Fruit fly (Drosophila melanogaster): ENCODE results near the gene CG14252.
A peak's percentile ranks its signal among the peaks of the same experiment; 100 is the strongest.

The CG14252 gene

DNA sequence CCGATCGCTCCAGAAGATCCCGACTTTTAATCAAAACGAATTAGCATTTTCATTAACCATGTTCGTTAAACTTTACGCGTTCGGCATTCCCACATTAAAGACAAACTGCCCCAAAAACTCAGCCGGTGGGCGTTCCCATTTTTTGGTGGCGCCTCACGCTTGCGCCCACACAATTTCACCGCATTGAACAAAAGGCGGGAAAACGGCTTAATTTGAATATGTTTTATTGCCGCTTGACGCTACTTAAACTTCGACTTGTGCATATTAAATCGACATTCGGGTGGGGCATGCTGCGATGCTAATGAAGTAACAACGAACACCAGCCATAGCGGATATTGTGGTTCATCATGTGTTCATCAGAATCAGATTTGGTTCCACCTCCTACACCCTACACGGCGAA, 8.8 kb upstream of the CG14252 start:
- TF ChIP-seq CG8478 (optimal IDR thresholded peaks at IDR 0.05): no peak
- TF ChIP-seq CTCF (optimal IDR thresholded peaks at IDR 0.05): no peak

DNA sequence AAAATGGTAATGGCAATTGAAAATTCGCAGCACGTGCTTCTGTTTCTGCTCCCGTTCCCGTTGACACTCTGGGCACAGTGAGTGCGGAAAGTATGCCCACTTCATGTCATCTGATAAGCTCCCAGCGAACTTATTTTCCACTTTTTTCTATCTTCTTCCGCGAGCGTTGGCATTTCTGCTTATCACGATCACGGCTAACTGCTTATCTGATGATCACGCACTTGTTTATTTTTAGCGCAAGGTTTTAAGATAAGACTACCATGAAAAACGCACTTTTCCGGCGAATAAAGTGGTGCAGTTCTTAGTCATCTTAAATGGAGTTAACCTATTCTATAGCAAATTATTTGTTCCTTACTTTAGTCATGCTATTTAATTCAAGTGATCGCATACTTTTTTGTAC, 7.9 kb upstream of the CG14252 start:
- TF ChIP-seq CTCF (optimal IDR thresholded peaks at IDR 0.05): no peak
- no peak for TF ChIP-seq CG8478 (optimal IDR thresholded peaks at IDR 0.05)

DNA sequence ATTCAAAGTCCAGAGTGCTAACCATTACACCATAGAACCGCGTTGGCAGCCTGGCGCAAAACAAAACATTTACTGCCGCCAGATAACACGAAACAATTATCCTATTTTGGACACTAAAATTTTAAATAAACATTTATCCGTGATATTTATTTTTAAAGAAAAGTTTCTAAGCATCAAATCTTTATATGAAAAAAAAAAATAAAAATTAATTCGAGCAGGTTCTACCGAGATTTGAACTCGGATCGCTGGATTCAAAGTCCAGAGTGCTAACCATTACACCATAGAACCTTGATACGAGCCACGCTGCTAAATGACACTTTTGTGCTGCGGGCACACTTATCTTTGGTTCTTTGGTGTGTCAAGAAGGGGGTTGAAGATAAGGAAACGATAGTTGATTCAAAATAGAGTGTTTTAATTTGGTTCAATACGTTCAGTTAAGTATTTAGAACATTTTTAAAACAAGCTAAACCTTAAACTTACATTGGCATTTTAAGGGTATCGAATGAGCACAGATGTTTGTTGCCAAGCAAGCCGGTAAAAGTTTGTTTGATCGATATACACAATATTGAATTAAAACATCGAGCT, 2.1 kb downstream of the CG14252 start, which contains the start of gene Spag1:
Gene Spag1, plus strand, starts transcription at position 535 of the 585 bp plus-strand sequence.
- no peak for TF ChIP-seq CG8478 (optimal IDR thresholded peaks at IDR 0.05)
- TF ChIP-seq CTCF (optimal IDR thresholded peaks at IDR 0.05): no peak

DNA sequence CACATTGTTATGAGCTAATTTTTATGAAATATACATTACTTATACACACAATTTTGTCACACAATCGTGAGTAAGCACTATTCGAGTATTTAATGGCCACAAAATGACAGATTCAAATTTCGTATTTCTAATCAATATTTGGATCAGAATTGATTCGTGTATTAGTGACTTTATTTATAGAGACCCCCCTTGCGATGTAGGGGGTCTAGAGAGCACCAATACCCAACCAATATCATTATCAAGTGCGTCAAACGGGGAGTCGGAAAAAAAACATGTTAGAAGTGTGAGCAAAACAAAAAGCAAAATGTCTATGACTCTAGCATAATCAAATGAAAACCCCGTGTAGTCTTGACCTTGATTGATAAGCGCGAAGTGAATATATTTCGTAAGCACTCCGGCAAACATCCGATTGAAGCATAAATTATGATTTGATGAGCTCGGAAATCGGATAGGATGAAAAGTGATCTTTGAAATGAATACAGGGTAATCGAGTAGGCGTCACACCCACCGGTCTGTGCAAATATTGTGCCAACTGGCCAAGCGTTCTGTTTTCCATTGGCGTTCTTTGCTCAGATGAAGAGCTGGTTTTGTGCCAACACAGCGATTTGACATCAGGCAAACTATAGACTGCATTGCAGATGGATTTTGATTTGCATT, 7.0 kb downstream of the CG14252 start:
- TF ChIP-seq CG8478 (optimal IDR thresholded peaks at IDR 0.05): no peak
- no peak for TF ChIP-seq CTCF (optimal IDR thresholded peaks at IDR 0.05)

- TF ChIP-seq CG8478 (optimal IDR thresholded peaks at IDR 0.05): no peak
- TF ChIP-seq CTCF (optimal IDR thresholded peaks at IDR 0.05): no peak
These were observed 7.6 kb downstream of the CG14252 start for dm6 chr3R:26952857-26953477.

dm6 chr3R:26953478-26953874, 8.1 kb downstream of the CG14252 start:
- TF ChIP-seq CG8478 (optimal IDR thresholded peaks at IDR 0.05): no peak
- TF ChIP-seq CTCF (optimal IDR thresholded peaks at IDR 0.05): no peak

DNA sequence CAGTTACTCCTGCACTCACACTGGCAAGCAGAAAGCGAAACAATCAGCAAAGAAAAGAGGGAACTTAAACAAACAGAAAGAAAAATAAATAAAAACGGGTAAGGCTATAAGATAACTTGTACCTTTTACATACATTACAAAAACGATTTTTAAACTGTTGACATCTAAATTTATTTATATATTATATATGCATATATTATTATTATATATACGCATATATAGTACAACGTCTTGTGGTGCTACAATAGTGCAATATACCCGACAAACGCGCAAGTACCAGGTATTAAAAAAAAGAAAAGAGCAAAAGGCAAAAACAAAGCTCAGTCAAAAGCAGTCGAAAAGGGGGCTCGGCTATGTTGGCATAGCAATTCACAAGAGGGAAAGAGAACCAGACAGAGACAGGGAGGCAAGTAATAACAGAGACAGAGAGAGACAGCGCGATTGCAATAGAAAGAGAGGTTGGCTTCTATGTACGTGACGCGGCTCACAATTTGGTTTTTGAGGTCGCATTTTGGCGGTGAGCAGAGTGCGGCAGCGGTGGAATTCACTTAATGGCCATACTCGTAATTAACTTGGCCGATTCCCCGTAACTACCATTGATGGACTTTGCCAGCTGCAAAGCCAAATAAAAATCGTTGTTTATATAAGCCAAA, 8.8 kb downstream of the CG14252 start:
- TF ChIP-seq CTCF (optimal IDR thresholded peaks at IDR 0.05) (no peak), CG8478 (optimal IDR thresholded peaks at IDR 0.05) (no peak)

dm6 chr3R:26955527-26955926, 10.2 kb downstream of the CG14252 start:
- TF ChIP-seq CTCF (optimal IDR thresholded peaks at IDR 0.05) (no peak), CG8478 (optimal IDR thresholded peaks at IDR 0.05) (no peak)

DNA sequence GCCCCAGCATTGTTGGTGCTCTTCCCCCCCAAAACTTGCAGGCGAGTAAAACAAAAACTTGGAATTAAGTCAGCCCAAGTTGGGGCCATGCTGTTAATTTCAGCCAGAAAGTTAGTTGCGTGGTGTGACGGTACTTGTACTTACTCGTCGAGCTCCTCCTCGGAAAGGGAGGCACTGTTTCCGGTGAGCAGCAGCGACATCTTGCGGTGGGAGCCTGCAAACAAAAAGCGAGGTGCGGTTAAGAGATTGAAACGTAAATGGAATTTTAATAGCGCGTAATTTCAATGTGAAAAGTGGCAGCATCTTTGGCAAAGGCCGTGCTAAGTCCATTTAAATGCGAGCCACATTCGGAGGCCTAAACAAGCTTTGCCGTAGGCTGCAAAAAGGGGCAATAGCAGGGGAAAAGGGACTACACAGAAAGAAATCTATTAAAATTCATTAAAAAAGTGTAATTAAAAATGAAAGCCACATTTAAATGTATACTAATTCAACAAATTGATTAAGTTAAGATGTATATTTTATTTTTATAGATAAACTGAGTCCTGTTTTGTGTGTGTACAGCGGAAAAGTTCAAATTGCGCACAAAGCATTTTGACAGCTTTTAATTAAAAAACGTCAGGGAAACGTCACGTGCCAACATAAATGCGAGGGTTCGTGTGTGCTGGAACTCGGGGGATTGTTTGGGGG, 11.2 kb downstream of the CG14252 start:
- TF ChIP-seq CG8478 (optimal IDR thresholded peaks at IDR 0.05) (no peak), CTCF (optimal IDR thresholded peaks at IDR 0.05) (peak; percentile 82 to 83)

DNA sequence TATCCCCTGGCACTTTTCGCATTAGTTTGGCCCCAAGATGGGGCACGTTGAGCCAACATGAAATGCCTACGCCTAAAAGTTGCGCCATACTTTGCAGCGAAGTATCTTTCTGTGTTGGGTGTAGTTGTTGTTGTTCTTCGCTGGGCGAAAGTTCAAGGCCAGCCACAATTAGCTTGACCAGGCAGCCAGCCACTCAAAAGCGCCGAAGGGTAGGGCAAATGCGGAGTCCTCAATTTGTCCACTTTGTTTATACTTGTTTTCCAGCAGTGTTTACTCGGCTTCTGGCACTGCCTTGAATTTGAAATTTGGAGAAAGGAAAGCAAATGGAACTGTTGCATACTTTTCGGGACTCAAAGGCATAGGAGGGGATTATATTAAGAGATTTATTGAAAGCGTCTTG, 11.8 kb downstream of the CG14252 start:
- TF ChIP-seq CTCF (optimal IDR thresholded peaks at IDR 0.05) (no peak), CG8478 (optimal IDR thresholded peaks at IDR 0.05) (no peak)

DNA sequence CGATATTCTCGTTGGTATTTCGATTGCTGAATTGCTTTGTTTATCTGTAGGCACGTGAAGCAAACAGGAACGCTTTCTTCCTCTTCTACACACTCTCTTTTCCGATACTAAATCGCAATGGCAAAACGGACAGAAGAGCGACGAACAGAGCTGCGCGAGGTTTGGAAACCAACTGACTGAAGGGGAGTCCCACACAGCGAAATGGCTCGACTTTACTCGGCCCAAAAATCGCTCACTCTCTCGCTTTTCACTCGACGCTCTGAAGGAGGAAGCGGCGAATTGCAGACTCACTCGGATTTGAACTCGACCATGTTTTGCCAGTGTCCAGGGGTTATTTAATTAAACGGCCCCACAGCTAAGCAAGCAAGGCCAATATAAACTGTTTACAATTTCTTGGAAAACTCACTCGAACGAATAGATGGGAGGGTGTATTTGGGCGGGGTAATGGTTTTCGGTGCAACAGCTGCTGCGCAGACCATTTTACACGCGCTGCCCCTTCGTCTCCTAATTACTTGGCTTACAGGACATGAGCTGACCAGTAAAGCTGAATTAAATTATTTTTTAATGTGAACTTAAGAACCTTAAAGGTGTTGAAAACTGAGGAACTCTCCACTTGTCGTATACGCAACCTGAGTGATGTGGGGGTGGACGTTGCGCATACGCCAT, 13.1 kb downstream of the CG14252 start, which contains the start of gene CG6330:
Gene CG6330, minus strand, starts transcription at position 178 of the 666 bp plus-strand sequence.
- no peak for TF ChIP-seq CTCF (optimal IDR thresholded peaks at IDR 0.05)
- no peak for TF ChIP-seq CG8478 (optimal IDR thresholded peaks at IDR 0.05)

DNA sequence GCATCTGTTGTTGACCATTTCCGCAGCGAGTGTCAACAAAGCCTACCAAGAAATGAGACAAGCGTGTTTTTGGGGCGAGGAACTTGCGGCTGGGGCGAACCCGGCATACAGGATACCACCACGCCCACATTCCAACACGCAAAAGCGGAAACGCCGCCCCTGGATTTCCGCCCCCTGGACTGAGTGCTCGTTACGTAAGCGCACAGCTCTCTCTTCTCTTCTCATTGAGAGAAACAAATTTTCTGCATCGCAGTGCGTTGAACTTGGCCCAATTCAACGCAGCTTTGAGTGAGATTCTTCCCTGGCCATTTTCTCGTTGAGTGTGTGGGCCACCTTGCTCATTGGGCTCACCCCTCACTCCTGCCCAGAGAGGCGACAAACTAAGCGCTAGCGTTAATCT, 15.2 kb downstream of the CG14252 start:
- TF ChIP-seq CTCF (optimal IDR thresholded peaks at IDR 0.05): no peak
- TF ChIP-seq CG8478 (optimal IDR thresholded peaks at IDR 0.05): no peak

DNA sequence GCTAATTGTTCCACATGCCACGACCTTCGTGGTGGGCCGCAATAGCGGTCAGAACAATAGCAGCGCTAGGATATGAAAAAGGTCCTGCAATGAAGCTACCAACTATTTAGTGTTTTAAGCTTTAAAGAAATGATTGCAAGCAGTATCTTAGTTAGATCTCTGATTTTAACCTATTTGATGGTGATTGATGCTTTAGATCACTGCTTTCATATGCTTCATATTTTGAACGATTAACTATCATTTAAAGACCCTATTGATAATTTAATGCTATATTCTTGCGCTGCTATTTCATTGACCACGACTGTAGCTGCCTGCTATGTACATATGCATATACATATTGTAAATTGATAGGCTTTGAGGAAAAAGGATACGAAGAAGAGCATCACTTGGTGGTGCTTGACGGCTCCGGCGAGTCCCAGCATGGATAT, 18.4 kb downstream of the CG14252 start:
- TF ChIP-seq CTCF (optimal IDR thresholded peaks at IDR 0.05) (no peak), CG8478 (optimal IDR thresholded peaks at IDR 0.05) (no peak)

DNA sequence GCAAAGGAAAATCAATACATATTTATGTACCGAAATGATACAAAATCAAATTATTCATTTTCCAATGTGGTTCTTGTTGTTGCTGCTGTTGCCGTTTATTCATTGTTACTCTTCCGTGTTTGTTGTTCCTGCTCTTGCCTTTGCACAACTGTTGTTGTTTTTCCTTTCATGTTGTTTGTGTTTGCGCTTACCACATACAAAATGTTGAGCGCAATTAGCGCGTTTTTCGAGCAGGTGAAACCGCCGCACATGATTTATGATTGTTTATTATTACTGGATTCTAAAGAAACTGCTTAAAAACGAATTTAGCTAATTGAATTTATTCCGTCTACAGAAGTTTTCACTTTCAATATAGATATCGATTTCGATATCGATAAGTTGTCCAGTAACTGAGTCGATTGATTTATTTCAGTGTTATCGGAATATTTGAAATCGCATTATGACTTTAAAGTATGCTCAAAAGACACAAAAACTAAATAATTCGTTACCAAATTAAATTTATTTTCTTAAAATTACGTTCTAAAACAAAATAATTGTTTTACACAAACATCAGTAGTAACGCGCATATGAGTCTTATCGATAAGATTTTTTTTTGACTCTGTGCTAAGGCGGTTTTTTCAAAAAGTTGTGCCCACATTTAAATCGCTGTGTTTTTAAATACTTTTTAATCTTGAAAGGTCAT, 19.3 kb downstream of the CG14252 start, which contains the start of gene Tsp97E:
Gene Tsp97E, minus strand, starts transcription at position 366 of the 682 bp plus-strand sequence.
- no peak for TF ChIP-seq CTCF (optimal IDR thresholded peaks at IDR 0.05)
- TF ChIP-seq CG8478 (optimal IDR thresholded peaks at IDR 0.05): no peak
